Fruit fly (Drosophila melanogaster) whole organism, embryonic: Measurements from ENCODE around the gene CG10700.

Experiments used
- Antp ChIP-seq: fragments of 200-800 bp; sonication (Bioruptor generic); optimal IDR thresholded peaks from 3 replicates; lab custom pipeline; 2016; ENCODE audit warnings: missing biosample characterization, missing genetic modification characterization
- CG10654 ChIP-seq: fragments of 200-800 bp; sonication (Bioruptor generic); optimal IDR thresholded peaks from 2 replicates; lab custom pipeline; 2016; ENCODE audit warnings: missing biosample characterization, missing genetic modification characterization
- CG11560 ChIP-seq: fragments of 200-800 bp; sonication (Bioruptor generic); IDR thresholded peaks from 3 replicates; pipeline ENCODE4 v1.3.6; 2022; ENCODE audit warnings: missing biosample characterization, missing genetic modification characterization
- CG11723 ChIP-seq: fragments of 200-800 bp; sonication (Bioruptor generic); optimal IDR thresholded peaks from 2 replicates; lab custom pipeline; 2017; ENCODE audit warnings: missing biosample characterization, mild to moderate bottlenecking, missing genetic modification characterization
- CG12155 ChIP-seq: fragments of 200-800 bp; sonication (Bioruptor generic); optimal IDR thresholded peaks from 3 replicates; lab custom pipeline; 2016; ENCODE audit warnings: missing biosample characterization, missing genetic modification characterization
- CG1233 ChIP-seq: fragments of 200-800 bp; sonication (Bioruptor generic); optimal IDR thresholded peaks from 4 replicates; lab custom pipeline; 2018; ENCODE audit warnings: missing biosample characterization, mild to moderate bottlenecking, missing genetic modification characterization
- CG12659 ChIP-seq: fragments of 200-800 bp; sonication (Bioruptor generic); optimal IDR thresholded peaks from 3 replicates; lab custom pipeline; 2017; ENCODE audit warnings: mild to moderate bottlenecking, missing biosample characterization, missing genetic modification reagents, missing genetic modification characterization
- CG12744 ChIP-seq: fragments of 200-800 bp; sonication (Bioruptor generic); optimal IDR thresholded peaks from 2 replicates; lab custom pipeline; 2016; ENCODE audit warnings: missing biosample characterization, missing genetic modification characterization
- CG12769 ChIP-seq: fragments of 200-800 bp; sonication (Bioruptor generic); optimal IDR thresholded peaks from 2 replicates; lab custom pipeline; 2019; ENCODE audit warnings: missing biosample characterization, mild to moderate bottlenecking, missing genetic modification characterization, moderate library complexity
- CG18599 ChIP-seq: fragments of 200-800 bp; sonication (Bioruptor generic); optimal IDR thresholded peaks from 3 replicates; lab custom pipeline; 2017; ENCODE audit warnings: missing biosample characterization, missing genetic modification characterization, mild to moderate bottlenecking, moderate library complexity, missing genetic modification reagents
- CG31365 ChIP-seq: fragments of 200-800 bp; sonication (Bioruptor generic); optimal IDR thresholded peaks from 2 replicates; lab custom pipeline; 2018; ENCODE audit warnings: missing biosample characterization, mild to moderate bottlenecking, missing genetic modification characterization
- CG33213 ChIP-seq: fragments of 200-800 bp; sonication (Bioruptor generic); optimal IDR thresholded peaks from 3 replicates; lab custom pipeline; 2016; ENCODE audit warnings: missing biosample characterization, missing genetic modification characterization
- CG33557 ChIP-seq: fragments of 200-800 bp; sonication (Bioruptor generic); optimal IDR thresholded peaks from 2 replicates; lab custom pipeline; 2019; ENCODE audit warnings: missing biosample characterization, mild to moderate bottlenecking, missing genetic modification characterization, moderate library complexity
- CG3407 ChIP-seq: fragments of 200-800 bp; sonication (Bioruptor generic); optimal IDR thresholded peaks from 2 replicates; lab custom pipeline; 2018; ENCODE audit warnings: missing biosample characterization, mild to moderate bottlenecking, missing genetic modification characterization
- CG3726 ChIP-seq: fragments of 200-800 bp; sonication (Bioruptor generic); IDR thresholded peaks from 3 replicates; pipeline ENCODE4, ENCODE4 v1.3.6; 2022; ENCODE audit warnings: missing biosample characterization, missing genetic modification characterization
- CG6854 ChIP-seq: fragments of 200-800 bp; sonication (Bioruptor generic); optimal IDR thresholded peaks from 3 replicates; lab custom pipeline; 2017; ENCODE audit warnings: missing biosample characterization, mild to moderate bottlenecking, missing genetic modification characterization
- CG9609 ChIP-seq: fragments of 200-800 bp; sonication (Bioruptor generic); optimal IDR thresholded peaks from 3 replicates; lab custom pipeline; 2016; ENCODE audit warnings: missing biosample characterization, missing genetic modification characterization
- Dref ChIP-seq: fragments of 200-800 bp; sonication (Bioruptor generic); IDR thresholded peaks from 2 replicates; pipeline ENCODE4 v1.3.6; 2022; ENCODE audit warnings: missing biosample characterization, missing genetic modification characterization
- Fer3 ChIP-seq: fragments of 200-800 bp; sonication (Bioruptor generic); optimal IDR thresholded peaks from 2 replicates; lab custom pipeline; 2018; ENCODE audit warnings: missing biosample characterization, mild to moderate bottlenecking, missing genetic modification characterization, moderate library complexity
- HLH54F ChIP-seq: fragments of 200-800 bp; sonication (Bioruptor generic); optimal IDR thresholded peaks from 3 replicates; lab custom pipeline; 2016; ENCODE audit warnings: missing biosample characterization, missing genetic modification characterization
- HLHmδ ChIP-seq: fragments of 200-800 bp; sonication (Bioruptor generic); optimal IDR thresholded peaks from 2 replicates; lab custom pipeline; 2018; ENCODE audit warnings: missing biosample characterization, mild to moderate bottlenecking, missing genetic modification characterization, moderate library complexity
- Hmr ChIP-seq: fragments of 200-800 bp; sonication (Bioruptor generic); optimal IDR thresholded peaks from 3 replicates; lab custom pipeline; 2017; ENCODE audit warnings: mild to moderate bottlenecking, missing biosample characterization, missing genetic modification reagents, missing genetic modification characterization
- Meics ChIP-seq: fragments of 200-800 bp; sonication (Bioruptor generic); optimal IDR thresholded peaks from 2 replicates; lab custom pipeline; 2017; ENCODE audit warnings: missing biosample characterization, mild to moderate bottlenecking, missing genetic modification characterization
- Myb ChIP-seq: fragments of 200-800 bp; sonication (Bioruptor generic); optimal IDR thresholded peaks from 2 replicates; lab custom pipeline; 2016; ENCODE audit warnings: missing biosample characterization, missing genetic modification characterization
- Sox100B ChIP-seq: fragments of 200-800 bp; sonication (Bioruptor generic); optimal IDR thresholded peaks from 3 replicates; lab custom pipeline; 2018; ENCODE audit warnings: missing biosample characterization, mild to moderate bottlenecking, missing genetic modification characterization
- TFAM ChIP-seq: fragments of 200-800 bp; sonication (Bioruptor generic); optimal IDR thresholded peaks from 2 replicates; lab custom pipeline; 2017; ENCODE audit warnings: missing biosample characterization, missing genetic modification characterization, inconsistent platforms
- Usf ChIP-seq: fragments of 200-800 bp; sonication (Bioruptor generic); optimal IDR thresholded peaks from 2 replicates; lab custom pipeline; 2017; ENCODE audit warnings: missing genotype, missing biosample characterization, missing genetic modification characterization
- Vsx1 ChIP-seq: fragments of 200-800 bp; sonication (Bioruptor generic); optimal IDR thresholded peaks from 2 replicates; lab custom pipeline; 2017; ENCODE audit warnings: missing biosample characterization, mild to moderate bottlenecking, missing genetic modification characterization, missing genetic modification reagents
- amos ChIP-seq: fragments of 200-800 bp; sonication (Bioruptor generic); IDR thresholded peaks from 2 replicates; pipeline ENCODE4 v1.3.6; 2022; ENCODE audit warnings: missing biosample characterization, missing genetic modification characterization; ENCODE audit not compliant: partially characterized antibody
- bab2 ChIP-seq: fragments of 200-800 bp; sonication (Bioruptor generic); optimal IDR thresholded peaks from 2 replicates; lab custom pipeline; 2016; ENCODE audit warnings: missing biosample characterization, missing genetic modification characterization
- cad ChIP-seq: fragments of >200 bp; optimal IDR thresholded peaks from 2 replicates; lab custom pipeline; 2017; ENCODE audit warnings: missing biosample characterization, missing genetic modification characterization
- cato ChIP-seq: fragments of 200-800 bp; sonication (Bioruptor generic); optimal IDR thresholded peaks from 2 replicates; lab custom pipeline; 2016; ENCODE audit warnings: missing biosample characterization, missing genetic modification characterization, borderline replicate concordance
- disco-r ChIP-seq: fragments of 200-800 bp; sonication (Bioruptor generic); optimal IDR thresholded peaks from 2 replicates; lab custom pipeline; 2016; ENCODE audit warnings: missing biosample characterization, missing genetic modification characterization
- fd3F ChIP-seq: fragments of 200-800 bp; sonication (Bioruptor generic); optimal IDR thresholded peaks from 2 replicates; lab custom pipeline; 2018; ENCODE audit warnings: missing biosample characterization, mild to moderate bottlenecking, missing genetic modification characterization, moderate library complexity
- fru ChIP-seq: fragments of >200 bp; optimal IDR thresholded peaks from 2 replicates; lab custom pipeline; 2017
- ftz-f1 ChIP-seq: fragments of 200-800 bp; sonication (Bioruptor generic); optimal IDR thresholded peaks from 2 replicates; lab custom pipeline; 2016; ENCODE audit warnings: missing biosample characterization, missing genetic modification characterization
- gcm2 ChIP-seq: fragments of 200-800 bp; sonication (Bioruptor generic); optimal IDR thresholded peaks from 2 replicates; lab custom pipeline; 2016; ENCODE audit warnings: missing biosample characterization, missing genetic modification characterization
- gfzf ChIP-seq: fragments of 200-800 bp; sonication (Bioruptor generic); optimal IDR thresholded peaks from 2 replicates; lab custom pipeline; 2016; ENCODE audit warnings: missing biosample characterization, mild to moderate bottlenecking, missing genetic modification characterization, moderate library complexity
- odd ChIP-seq: fragments of 200-800 bp; sonication (Bioruptor generic); optimal IDR thresholded peaks from 2 replicates; lab custom pipeline; 2017; ENCODE audit warnings: missing biosample characterization, mild to moderate bottlenecking, missing genetic modification characterization
- onecut ChIP-seq: fragments of 200-800 bp; sonication (Bioruptor generic); IDR thresholded peaks from 2 replicates; pipeline ENCODE4 v1.3.6; 2022; ENCODE audit warnings: missing biosample characterization, missing genetic modification characterization
- pan ChIP-seq, 4 experiments: fragments of >200 bp in 3 of 4; fragments of 200-800 bp in 1 of 4; sonication (Bioruptor generic) in 1 of 4; optimal IDR thresholded peaks in 3 of 4; IDR thresholded peaks in 1 of 4; 2 replicates each; pipeline versions ENCODE4 v1.3.6 to Lab custom; 2017 to 2022; ENCODE audit warnings: missing biosample characterization in 2 of 4, missing genetic modification characterization in 2 of 4, mixed read lengths in 1 of 4
- peb ChIP-seq: fragments of 200-800 bp; sonication (Bioruptor generic); IDR thresholded peaks from 2 replicates; pipeline ENCODE4 v1.3.6; 2022; ENCODE audit warnings: missing biosample characterization, missing genetic modification characterization
- pfk ChIP-seq: fragments of 200-800 bp; sonication (Bioruptor generic); optimal IDR thresholded peaks from 2 replicates; lab custom pipeline; 2018; ENCODE audit warnings: missing biosample characterization, mild to moderate bottlenecking, missing genetic modification characterization, moderate library complexity
- pho ChIP-seq: fragments of 200-800 bp; sonication (Bioruptor generic); optimal IDR thresholded peaks from 2 replicates; lab custom pipeline; 2016; ENCODE audit warnings: missing biosample characterization, missing genetic modification characterization
- prd ChIP-seq, 3 experiments: fragments of >200 bp in 2 of 3; fragments of 200-800 bp in 1 of 3; sonication (Bioruptor generic) in 1 of 3; optimal IDR thresholded peaks in 2 of 3; IDR thresholded peaks in 1 of 3; 2 replicates in 2 of 3; 3 replicates in 1 of 3; pipeline versions ENCODE4 v1.3.6 to Lab custom; 2017 to 2022; ENCODE audit warnings: missing biosample characterization in 1 of 3, missing genetic modification characterization in 1 of 3
- pros ChIP-seq: fragments of 200-800 bp; sonication (Bioruptor generic); optimal IDR thresholded peaks from 3 replicates; lab custom pipeline; 2019; ENCODE audit warnings: missing biosample characterization, mild to moderate bottlenecking, missing genetic modification characterization, moderate library complexity
- shn ChIP-seq: fragments of 200-800 bp; sonication (Bioruptor generic); optimal IDR thresholded peaks from 3 replicates; lab custom pipeline; 2016; ENCODE audit warnings: missing biosample characterization, missing genetic modification characterization
- sob ChIP-seq: fragments of 200-800 bp; sonication (Bioruptor generic); IDR thresholded peaks from 2 replicates; pipeline ENCODE4 v1.3.6; 2022; ENCODE audit warnings: missing biosample characterization, missing genetic modification characterization
- sug ChIP-seq: fragments of 200-800 bp; optimal IDR thresholded peaks from 2 replicates; lab custom pipeline; 2019; ENCODE audit warnings: missing biosample characterization, mild to moderate bottlenecking, missing genetic modification characterization, moderate library complexity
- tap ChIP-seq: fragments of 200-800 bp; optimal IDR thresholded peaks from 3 replicates; lab custom pipeline; 2019; ENCODE audit warnings: missing biosample characterization, mild to moderate bottlenecking, missing genetic modification characterization, moderate library complexity
- tin ChIP-seq: fragments of 200-800 bp; sonication (Bioruptor generic); optimal IDR thresholded peaks from 3 replicates; lab custom pipeline; 2016; ENCODE audit warnings: missing biosample characterization, missing genetic modification characterization

The CG10700 gene

dm6 chr2L:19058916-19059315, 19.9 kb downstream of the CG10700 start, which contains the start of gene Phlpp (continued):
- no peak for TF ChIP-seq Meics
- TF ChIP-seq CG12744 (GFP tag; lab: Kevin White, UChicago): no peak
- TF ChIP-seq Dref: no peak
- no peak for TF ChIP-seq Hmr
- TF ChIP-seq ftz-f1 (GFP tag; lab: Kevin White, UChicago): no peak
- no peak for TF ChIP-seq cato (GFP tag; lab: Kevin White, UChicago)
- peak; percentile 53; the same call in 1 of the 2 replicates for TF ChIP-seq sob (GFP tag; lab: Robert Waterston, UW)
- TF ChIP-seq gfzf (GFP tag; lab: Kevin White, UChicago): no peak
- peak; percentile 31 for TF ChIP-seq CG1233
- TF ChIP-seq Vsx1 (GFP tag; lab: Kevin White, UChicago): no peak
- TF ChIP-seq bab2 (GFP tag; lab: Kevin White, UChicago): no peak
- TF ChIP-seq Myb (GFP tag; lab: Kevin White, UChicago): no peak
- no peak for TF ChIP-seq CG12155 (GFP tag; lab: Kevin White, UChicago)
- TF ChIP-seq pros (GFP tag; lab: Kevin White, UChicago): peak; percentile 45
- no peak for TF ChIP-seq Usf
- TF ChIP-seq CG33557: peak; percentile 15
- no peak for TF ChIP-seq Sox100B (GFP tag; lab: Kevin White, UChicago)
- no peak for TF ChIP-seq CG6854 (GFP tag; lab: Kevin White, UChicago)
- no peak for TF ChIP-seq sug
- peak; percentile 9 for TF ChIP-seq CG10654 (GFP tag; lab: Kevin White, UChicago)
- no peak for TF ChIP-seq pan (optimal IDR thresholded peaks at IDR 0.05; lab: Kevin White, UChicago)
- TF ChIP-seq pan (GFP tag; optimal IDR thresholded peaks at IDR 0.05 in 1 of 2, IDR thresholded peaks at IDR 0.05 in 1 of 2): peak in 1 of 2 experiments; percentile 58
- TF ChIP-seq disco-r (GFP tag; lab: Kevin White, UChicago): no peak
- no peak for TF ChIP-seq CG3726 (GFP tag; lab: Robert Waterston, UW)
- peak; percentile 30 for TF ChIP-seq tin
- TF ChIP-seq HLHmδ: no peak
- TF ChIP-seq cad (GFP tag; lab: Kevin White, UChicago): no peak
- TF ChIP-seq peb (GFP tag; lab: Robert Waterston, UW): peak; percentile 47; the same call in 1 of the 2 replicates
- TF ChIP-seq CG31365 (tag; lab: Kevin White, UChicago): no peak
- TF ChIP-seq shn (GFP tag; lab: Kevin White, UChicago): no peak
- no peak for TF ChIP-seq HLH54F (GFP tag; lab: Kevin White, UChicago)
- no peak for TF ChIP-seq fd3F
- TF ChIP-seq CG11560 (tag; lab: Robert Waterston, UW): no peak
- TF ChIP-seq CG33213 (GFP tag; lab: Kevin White, UChicago): no peak
- no peak for TF ChIP-seq odd
- TF ChIP-seq CG11723 (GFP tag; lab: Kevin White, UChicago): no peak
- TF ChIP-seq pho (GFP tag; lab: Kevin White, UChicago): no peak
- peak; percentile 55 for TF ChIP-seq Fer3 (tag; lab: Kevin White, UChicago)
- no peak for TF ChIP-seq CG12659 (GFP tag; lab: Kevin White, UChicago)
- no peak for TF ChIP-seq gcm2 (GFP tag; lab: Kevin White, UChicago)
- TF ChIP-seq tap: no peak
- TF ChIP-seq Antp (GFP tag; lab: Kevin White, UChicago): peak; percentile 21
- 0 out of 2 replicates have a peak, but pooled peaks have one; percentile 33 for TF ChIP-seq onecut (GFP tag; lab: Robert Waterston, UW)
- no peak for TF ChIP-seq TFAM (GFP tag; lab: Kevin White, UChicago)
- TF ChIP-seq fru: no peak
- no peak for TF ChIP-seq CG3407 (GFP tag; lab: Kevin White, UChicago)
- TF ChIP-seq pfk (GFP tag; lab: Kevin White, UChicago): no peak
- no peak for TF ChIP-seq amos
- TF ChIP-seq CG18599: no peak
- no peak for TF ChIP-seq prd (optimal IDR thresholded peaks at IDR 0.05; lab: Kevin White, UChicago)
- TF ChIP-seq prd (GFP tag; IDR thresholded peaks at IDR 0.05; lab: Robert Waterston, UW): peak; percentile 82
- no peak for TF ChIP-seq CG9609 (GFP tag; lab: Kevin White, UChicago)
- no peak for TF ChIP-seq CG12769
